Worm (Caenorhabditis elegans) whole organism, L1 larva: Measurements from ENCODE around the gene T11G6.4.

Experiments
- F16B12.6 ChIP-seq: fragments of 150-350 bp; optimal IDR thresholded peaks from 2 replicates; lab custom pipeline; 2014; ENCODE audit warnings: missing biosample characterization, missing genetic modification characterization
- Y116A8C.19 ChIP-seq: sonication (generic microtip); optimal IDR thresholded peaks from 2 replicates; lab custom pipeline; 2016; ENCODE audit warnings: missing compliant biosample characterization, missing genetic modification characterization, borderline replicate concordance
- aly-2 ChIP-seq: fragments of 150-350 bp; optimal IDR thresholded peaks from 2 replicates; lab custom pipeline; 2014; ENCODE audit warnings: missing biosample characterization, missing genetic modification characterization
- ceh-63 ChIP-seq: fragments of 200-800 bp; sonication (Bioruptor generic); optimal IDR thresholded peaks from 2 replicates; lab custom pipeline; 2018; ENCODE audit warnings: mild to moderate bottlenecking, missing genetic modification characterization, missing compliant biosample characterization
- ceh-8 ChIP-seq: fragments of 200-800 bp; sonication (Bioruptor generic); optimal IDR thresholded peaks from 2 replicates; lab custom pipeline; 2018; ENCODE audit warnings: mild to moderate bottlenecking, missing genetic modification characterization, moderate library complexity, missing compliant biosample characterization
- ceh-82 ChIP-seq, 3 experiments: fragments of 150-350 bp in 1 of 3; sonication (generic microtip) in 2 of 3; optimal IDR thresholded peaks; 2 replicates each; lab custom pipeline; 2014 to 2017; ENCODE audit warnings: missing biosample characterization in 3 of 3, missing genetic modification characterization in 3 of 3
- ceh-88 ChIP-seq: fragments of 200-800 bp; sonication (Bioruptor generic); IDR thresholded peaks from 2 replicates; pipeline ENCODE4 v1.3.6; 2022; ENCODE audit warnings: missing genetic modification characterization, missing compliant biosample characterization
- ces-1 ChIP-seq: fragments of 150-350 bp; optimal IDR thresholded peaks from 2 replicates; lab custom pipeline; 2014; ENCODE audit warnings: missing biosample characterization, missing genetic modification reagents, missing genetic modification characterization
- dsc-1 ChIP-seq: sonication (generic microtip); optimal IDR thresholded peaks from 2 replicates; lab custom pipeline; 2016; ENCODE audit warnings: mild to moderate bottlenecking, missing genetic modification characterization, missing compliant biosample characterization
- efl-1 ChIP-seq, 4 experiments: fragments of 150-350 bp; optimal IDR thresholded peaks in 3 of 4; peaks in 1 of 4; 1 replicate in 1 of 4; 2 replicates in 3 of 4; lab custom pipeline; 2014; ENCODE audit warnings: missing biosample characterization in 2 of 4, missing genetic modification characterization in 2 of 4, missing genetic modification reagents in 2 of 4
- elt-2 ChIP-seq: sonication (generic microtip); optimal IDR thresholded peaks from 2 replicates; lab custom pipeline; 2016; ENCODE audit warnings: missing genetic modification characterization, mild to moderate bottlenecking, inconsistent platforms, missing compliant biosample characterization, missing genetic modification reagents
- fkh-10 ChIP-seq: sonication (generic microtip); optimal IDR thresholded peaks from 2 replicates; lab custom pipeline; 2017; ENCODE audit warnings: missing biosample characterization, missing genetic modification reagents, missing genetic modification characterization
- fkh-4 ChIP-seq: sonication (generic microtip); optimal IDR thresholded peaks from 2 replicates; lab custom pipeline; 2016; ENCODE audit warnings: missing compliant biosample characterization, missing genetic modification characterization, borderline replicate concordance
- grh-1 ChIP-seq: fragments of 200-800 bp; sonication (Bioruptor generic); IDR thresholded peaks from 2 replicates; pipeline ENCODE4 v1.3.6; 2022; ENCODE audit warnings: missing genetic modification reagents, missing genetic modification characterization, missing compliant biosample characterization
- hpl-2 ChIP-seq: fragments of 150-350 bp; optimal IDR thresholded peaks from 2 replicates; lab custom pipeline; 2014; ENCODE audit warnings: missing biosample characterization, missing genetic modification reagents, missing genetic modification characterization
- jun-1 ChIP-seq: fragments of 150-350 bp; optimal IDR thresholded peaks from 2 replicates; lab custom pipeline; 2014; ENCODE audit warnings: missing biosample characterization, missing genetic modification reagents, missing genetic modification characterization
- lin-14 ChIP-seq: fragments of 200-800 bp; sonication (Bioruptor generic); optimal IDR thresholded peaks from 2 replicates; lab custom pipeline; 2018; ENCODE audit warnings: mild to moderate bottlenecking, missing genetic modification characterization, moderate library complexity, missing compliant biosample characterization
- lin-15B ChIP-seq: fragments of 150-350 bp; sonication (generic microtip); optimal IDR thresholded peaks from 3 replicates; lab custom pipeline; 2014; ENCODE audit warnings: missing biosample characterization, missing genetic modification characterization
- lsy-2 ChIP-seq, 2 experiments: fragments of 150-350 bp; optimal IDR thresholded peaks; 2 replicates each; lab custom pipeline; 2014; ENCODE audit warnings: missing biosample characterization in 2 of 2, missing genetic modification characterization in 2 of 2
- mef-2 ChIP-seq: fragments of 150-350 bp; optimal IDR thresholded peaks from 2 replicates; lab custom pipeline; 2014; ENCODE audit warnings: missing biosample characterization, missing genetic modification characterization
- nhr-11 ChIP-seq: fragments of 150-350 bp; optimal IDR thresholded peaks from 2 replicates; lab custom pipeline; 2014; ENCODE audit warnings: missing biosample characterization, missing genetic modification characterization
- nhr-12 ChIP-seq: sonication (generic microtip); optimal IDR thresholded peaks from 2 replicates; lab custom pipeline; 2017; ENCODE audit warnings: missing biosample characterization, missing genetic modification characterization
- nhr-28 ChIP-seq: fragments of 150-350 bp; optimal IDR thresholded peaks from 2 replicates; lab custom pipeline; 2014; ENCODE audit warnings: missing biosample characterization, missing genetic modification characterization
- nhr-47 ChIP-seq: sonication (generic microtip); optimal IDR thresholded peaks from 2 replicates; lab custom pipeline; 2016; ENCODE audit warnings: mild to moderate bottlenecking, missing genetic modification characterization, moderate library complexity, missing compliant biosample characterization
- nhr-76 ChIP-seq: sonication (generic microtip); optimal IDR thresholded peaks from 2 replicates; lab custom pipeline; 2017; ENCODE audit warnings: missing biosample characterization, missing genetic modification characterization
- pqm-1 ChIP-seq: sonication (generic microtip); optimal IDR thresholded peaks from 3 replicates; lab custom pipeline; 2017; ENCODE audit warnings: missing biosample characterization, missing genetic modification characterization
- rnt-1 ChIP-seq: sonication (generic microtip); optimal IDR thresholded peaks from 2 replicates; lab custom pipeline; 2016; ENCODE audit warnings: mild to moderate bottlenecking, missing genetic modification characterization, moderate library complexity, missing compliant biosample characterization
- snu-23 ChIP-seq: sonication (generic microtip); optimal IDR thresholded peaks from 2 replicates; lab custom pipeline; 2016; ENCODE audit warnings: missing genetic modification characterization, missing compliant biosample characterization
- sox-4 ChIP-seq: sonication (generic microtip); optimal IDR thresholded peaks from 2 replicates; lab custom pipeline; 2016; ENCODE audit warnings: missing genetic modification characterization, missing compliant biosample characterization
- sup-37 ChIP-seq: fragments of 200-800 bp; sonication (Bioruptor generic); optimal IDR thresholded peaks from 2 replicates; lab custom pipeline; 2018; ENCODE audit warnings: mild to moderate bottlenecking, missing genetic modification characterization, missing compliant biosample characterization
- tbx-2 ChIP-seq: sonication (generic microtip); optimal IDR thresholded peaks from 2 replicates; lab custom pipeline; 2016; ENCODE audit warnings: missing genetic modification characterization, missing compliant biosample characterization
- unc-130 ChIP-seq: fragments of 150-350 bp; optimal IDR thresholded peaks from 2 replicates; lab custom pipeline; 2017; ENCODE audit warnings: missing biosample characterization, missing genetic modification characterization, inconsistent platforms
- unc-30 ChIP-seq: sonication (generic microtip); optimal IDR thresholded peaks from 2 replicates; lab custom pipeline; 2017; ENCODE audit warnings: missing biosample characterization, missing genetic modification characterization
- vab-15 ChIP-seq: sonication (generic microtip); optimal IDR thresholded peaks from 2 replicates; lab custom pipeline; 2017; ENCODE audit warnings: missing genotype, mild to moderate bottlenecking, missing genetic modification characterization, missing compliant biosample characterization
- zip-4 ChIP-seq: fragments of 200-800 bp; sonication (Bioruptor generic); optimal IDR thresholded peaks from 2 replicates; lab custom pipeline; 2018; ENCODE audit warnings: mild to moderate bottlenecking, missing genetic modification characterization, moderate library complexity, missing compliant biosample characterization

Gene T11G6.4

DNA sequence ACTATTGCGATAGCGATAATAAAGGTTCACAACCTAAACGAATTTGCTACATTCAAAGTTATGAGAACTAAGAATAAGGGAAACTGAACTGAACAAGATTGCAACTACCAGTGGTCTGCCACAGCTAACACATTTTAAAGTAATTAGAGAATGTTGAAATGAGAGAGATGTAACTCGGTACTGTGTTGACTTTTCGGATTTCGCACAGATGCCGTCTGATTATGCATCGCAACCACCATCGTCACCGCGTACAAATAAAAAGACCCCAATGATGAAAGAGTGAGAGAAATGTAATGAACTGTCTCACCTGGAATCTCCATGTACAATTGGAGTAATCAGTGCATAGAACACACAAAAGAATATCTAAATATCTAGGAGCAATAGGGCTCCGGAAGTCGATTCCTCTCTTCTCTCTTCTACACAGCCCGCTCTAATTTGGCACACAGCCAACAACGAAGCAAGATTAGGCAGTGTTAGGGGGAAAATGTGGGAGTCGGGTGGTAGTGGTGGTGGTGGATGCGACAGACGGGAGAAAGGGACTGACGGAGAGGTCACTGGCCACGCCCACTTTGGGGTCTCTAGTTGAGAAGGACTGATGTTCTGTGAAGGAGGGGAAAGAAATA lies 17.0 kb upstream of the T11G6.4 start, which contains the start of gene F13E9.11:
TSS of gene F13E9.11 (minus strand) at position 507 of the 623 bp plus-strand sequence.
- TF ChIP-seq tbx-2 (tag; lab: Kevin White, UChicago) (peak; percentile 15), lin-14 (GFP tag; lab: Kevin White, UChicago) (peak; percentile 74), Y116A8C.19 (tag; lab: Kevin White, UChicago) (no peak), nhr-28 (tag; lab: Kevin White, UChicago) (no peak), nhr-47 (tag; lab: Kevin White, UChicago) (peak; percentile 2), rnt-1 (tag; lab: Kevin White, UChicago) (peak; percentile 4), nhr-76 (no peak), ceh-82 (tag; optimal IDR thresholded peaks at IDR 0.05; lab: Kevin White, UChicago) (peak in 1 of 3 experiments; percentile 43), mef-2 (no peak)

DNA sequence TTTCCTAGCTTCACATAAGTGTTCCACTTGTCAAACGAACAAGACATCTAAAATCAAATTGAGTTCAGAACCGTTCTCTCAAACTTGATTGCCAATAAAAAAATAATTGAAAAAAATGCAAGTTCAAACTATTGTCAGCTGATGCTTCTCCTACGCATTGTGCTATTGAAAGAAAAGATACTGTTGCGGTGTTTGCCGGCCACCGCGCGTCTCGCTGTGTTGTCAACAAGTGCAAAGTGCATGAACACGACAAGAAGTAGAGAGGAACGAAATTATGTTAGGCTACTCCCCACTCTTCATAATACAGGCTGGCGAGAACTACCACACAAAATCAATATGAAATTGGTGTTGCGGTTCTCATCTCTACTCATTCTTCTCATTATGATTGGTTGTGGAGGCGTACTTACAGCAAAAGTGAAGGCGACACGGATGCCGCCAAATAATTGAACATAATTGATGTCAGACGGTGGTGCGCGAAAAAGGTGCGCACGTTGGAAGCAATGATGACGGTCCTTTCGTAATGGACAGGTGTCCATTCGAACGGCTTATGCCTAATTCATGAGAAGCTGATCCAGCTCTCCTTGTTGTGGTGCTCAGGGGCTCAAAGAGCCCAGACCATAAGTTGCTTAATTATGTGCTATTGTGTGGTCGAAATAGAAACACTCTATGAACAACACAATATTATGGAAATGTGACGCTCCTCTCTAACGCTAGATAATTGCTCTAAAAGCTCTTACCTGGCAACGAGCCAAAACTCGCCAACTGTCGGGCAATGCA lies 15.8 kb upstream of the T11G6.4 start:
- TF ChIP-seq ceh-8: no peak
- TF ChIP-seq fkh-10 (GFP tag; lab: Kevin White, UChicago): no peak
- no peak for TF ChIP-seq jun-1 (tag; lab: Kevin White, UChicago)
- TF ChIP-seq efl-1 (optimal IDR thresholded peaks at IDR 0.05; lab: Kevin White, UChicago): no peak
- peak in 1 of 2 experiments; percentile 59 for TF ChIP-seq efl-1 (GFP tag; optimal IDR thresholded peaks at IDR 0.05 in 1 of 2; lab: Kevin White, UChicago)
- no peak for TF ChIP-seq snu-23 (GFP tag; lab: Kevin White, UChicago)
- TF ChIP-seq vab-15 (tag; lab: Kevin White, UChicago): no peak
- TF ChIP-seq ces-1: no peak
- TF ChIP-seq lin-15B (tag; lab: Kevin White, UChicago): no peak

DNA sequence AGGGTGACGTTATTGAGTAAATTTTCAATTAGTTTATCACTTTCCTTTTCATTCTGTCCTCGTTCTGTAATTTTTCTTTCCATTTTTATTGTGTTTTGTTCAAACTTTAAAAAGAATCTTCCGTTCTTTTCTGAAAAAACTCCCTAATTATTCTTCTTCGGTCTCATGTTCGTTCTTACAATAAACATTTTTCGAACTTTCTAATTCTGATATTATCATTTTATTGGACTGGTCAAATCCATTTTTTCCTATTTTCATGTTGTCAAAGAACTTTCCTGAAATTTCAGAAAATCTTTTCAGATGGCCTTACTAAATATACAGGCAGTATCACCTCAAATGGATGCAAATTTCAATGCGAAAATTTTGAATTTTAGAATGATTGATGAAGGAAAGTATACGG lies 12.3 kb upstream of the T11G6.4 start, which contains the start of gene nish-1:
TSS of gene nish-1 (plus strand) at position 301 of the 400 bp plus-strand sequence.
- TF ChIP-seq sox-4 (tag; lab: Kevin White, UChicago): no peak
- no peak for TF ChIP-seq aly-2
- TF ChIP-seq F16B12.6 (tag; lab: Kevin White, UChicago): no peak
- TF ChIP-seq zip-4 (GFP tag; lab: Kevin White, UChicago): no peak
- no peak for TF ChIP-seq fkh-4 (tag; lab: Kevin White, UChicago)
- no peak for TF ChIP-seq unc-130 (tag; lab: Kevin White, UChicago)
- TF ChIP-seq ceh-88 (GFP tag; lab: Robert Waterston, UW): no peak
- no peak for TF ChIP-seq nhr-11 (tag; lab: Kevin White, UChicago)
- no peak for TF ChIP-seq pqm-1 (tag; lab: Kevin White, UChicago)
- no peak for TF ChIP-seq unc-30 (tag; lab: Kevin White, UChicago)
- no peak for TF ChIP-seq Y116A8C.19 (tag; lab: Kevin White, UChicago)
- no peak for TF ChIP-seq ceh-82 (tag; optimal IDR thresholded peaks at IDR 0.05; lab: Kevin White, UChicago)
- no peak for TF ChIP-seq hpl-2 (GFP tag; lab: Kevin White, UChicago)
- no peak for TF ChIP-seq nhr-12
- TF ChIP-seq sup-37 (GFP tag; lab: Kevin White, UChicago): no peak
- TF ChIP-seq elt-2 (tag; lab: Kevin White, UChicago): no peak

DNA sequence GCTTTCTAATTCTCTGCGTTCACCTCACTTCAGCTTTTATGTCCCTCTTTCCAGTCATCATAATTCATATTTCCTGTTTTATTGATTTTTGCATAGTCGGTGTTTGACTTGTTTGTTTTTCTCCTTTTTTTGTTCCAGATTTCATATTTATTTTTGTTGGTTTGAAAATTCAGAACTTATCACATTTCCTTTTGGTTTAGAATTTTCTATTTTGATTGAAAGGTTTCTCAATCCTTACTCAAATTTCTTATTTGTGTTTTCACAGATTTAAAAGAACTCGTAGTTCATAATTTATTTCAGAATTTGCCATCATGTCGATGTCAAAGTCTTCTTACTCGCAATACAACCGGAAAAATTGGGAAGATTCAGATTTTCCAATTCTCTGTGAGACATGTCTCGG lies 9.4 kb upstream of the T11G6.4 start, which contains the start of gene rbm-22:
TSS of gene rbm-22 (plus strand) at position 301 of the 400 bp plus-strand sequence.
- TF ChIP-seq lsy-2 (tag; optimal IDR thresholded peaks at IDR 0.05; lab: Kevin White, UChicago) (no peak), ceh-63 (GFP tag; lab: Kevin White, UChicago) (no peak), dsc-1 (tag; lab: Kevin White, UChicago) (no peak), efl-1 (optimal IDR thresholded peaks at IDR 0.05; lab: Kevin White, UChicago) (no peak), efl-1 (GFP tag; optimal IDR thresholded peaks at IDR 0.05 in 1 of 2; lab: Kevin White, UChicago) (peak in 1 of 2 experiments; percentile 41), sox-4 (tag; lab: Kevin White, UChicago) (no peak), grh-1 (no peak)
- TF ChIP-seq, all 84 proteins: peak for 1
